Worm (Caenorhabditis elegans) whole organism, L4 larva: ENCODE measurements around the gene dhs-16.

Source experiments
- F26F4.8 ChIP-seq: fragments of 200-800 bp; sonication (Bioruptor generic); conservative IDR thresholded peaks from 2 replicates; pipeline ENCODE4 v1.3.6; 2022; ENCODE audit warnings: missing genetic modification characterization, missing compliant biosample characterization
- F44E2.7 ChIP-seq: fragments of 200-800 bp; sonication (Bioruptor generic); IDR thresholded peaks from 2 replicates; pipeline ENCODE4 v2.1.2; 2022; ENCODE audit warnings: missing genetic modification characterization, missing compliant biosample characterization
- F49E8.2 ChIP-seq: sonication (generic microtip); optimal IDR thresholded peaks from 2 replicates; lab custom pipeline; 2016; ENCODE audit warnings: missing compliant biosample characterization, mild to moderate bottlenecking, missing genetic modification characterization, borderline replicate concordance
- R02D3.7 ChIP-seq: fragments of 150-350 bp; sonication (generic microtip); optimal IDR thresholded peaks from 3 replicates; lab custom pipeline; 2014; ENCODE audit warnings: missing biosample characterization, missing genetic modification characterization
- T26A8.4 ChIP-seq: fragments of 200-800 bp; sonication (Bioruptor generic); IDR thresholded peaks from 2 replicates; pipeline ENCODE4 v1.3.6; 2022; ENCODE audit warnings: missing genetic modification characterization, missing compliant biosample characterization
- Y48G9A.11 ChIP-seq: fragments of 200-800 bp; sonication (Bioruptor generic); IDR thresholded peaks from 2 replicates; pipeline ENCODE4 v1.3.6; 2022; ENCODE audit warnings: missing genetic modification reagents, missing genetic modification characterization, missing compliant biosample characterization
- Y5F2A.4 ChIP-seq: fragments of 200-800 bp; sonication (Bioruptor generic); optimal IDR thresholded peaks from 2 replicates; lab custom pipeline; 2018; ENCODE audit warnings: mild to moderate bottlenecking, missing genetic modification characterization, missing compliant biosample characterization
- Y75B8A.6 ChIP-seq: fragments of 200-800 bp; sonication (Bioruptor generic); IDR thresholded peaks from 2 replicates; pipeline ENCODE4 v1.3.6; 2022; ENCODE audit warnings: missing genetic modification reagents, missing genetic modification characterization, missing compliant biosample characterization
- aha-1 ChIP-seq: fragments of 150-350 bp; peaks from one replicate; lab custom pipeline; 2014; ENCODE audit warnings: missing biosample characterization, missing genetic modification characterization
- aly-2 ChIP-seq: sonication (generic microtip); optimal IDR thresholded peaks from 2 replicates; lab custom pipeline; 2018; ENCODE audit warnings: missing biosample characterization, missing genetic modification characterization
- attf-4 ChIP-seq: sonication (generic microtip); optimal IDR thresholded peaks from 3 replicates; lab custom pipeline; 2017; ENCODE audit warnings: missing biosample characterization, missing genetic modification characterization
- ceh-20 ChIP-seq: fragments of 200-800 bp; sonication (Bioruptor generic); IDR thresholded peaks from 2 replicates; pipeline ENCODE4 v1.3.6; 2022; ENCODE audit warnings: missing genetic modification reagents, missing genetic modification characterization, missing compliant biosample characterization
- ceh-32 ChIP-seq: sonication (generic microtip); optimal IDR thresholded peaks from 2 replicates; lab custom pipeline; 2016; ENCODE audit warnings: mild to moderate bottlenecking, missing genetic modification characterization, missing compliant biosample characterization; ENCODE audit not compliant: poor library complexity
- cey-2 ChIP-seq: sonication (generic microtip); optimal IDR thresholded peaks from 3 replicates; lab custom pipeline; 2017; ENCODE audit warnings: missing genetic modification characterization, mild to moderate bottlenecking, missing compliant biosample characterization, antibody characterized with exemption, borderline replicate concordance; ENCODE audit not compliant: insufficient read depth
- ctbp-1 ChIP-seq: fragments of 200-800 bp; sonication (Bioruptor generic); IDR thresholded peaks from 2 replicates; pipeline ENCODE4 v1.3.6; 2022; ENCODE audit warnings: missing genetic modification reagents, missing genetic modification characterization, missing compliant biosample characterization
- daf-16 ChIP-seq, 3 experiments: sonication (generic microtip); optimal IDR thresholded peaks; 2 replicates each; lab custom pipeline; 2016 to 2017; ENCODE audit warnings: missing genetic modification characterization in 3 of 3, missing genetic modification reagents in 3 of 3, mild to moderate bottlenecking in 2 of 3, missing compliant biosample characterization in 2 of 3, missing biosample characterization in 1 of 3, moderate library complexity in 1 of 3
- daf-8 ChIP-seq: fragments of 200-800 bp; sonication (Bioruptor generic); IDR thresholded peaks from 2 replicates; pipeline ENCODE4 v1.3.6; 2022; ENCODE audit warnings: missing genetic modification characterization, missing compliant biosample characterization
- dpl-1 ChIP-seq: fragments of 150-350 bp; optimal IDR thresholded peaks from 2 replicates; lab custom pipeline; 2014; ENCODE audit warnings: missing biosample characterization, missing genetic modification reagents, missing genetic modification characterization
- duxl-1 ChIP-seq: sonication (generic microtip); optimal IDR thresholded peaks from 2 replicates; lab custom pipeline; 2016; ENCODE audit warnings: mild to moderate bottlenecking, missing genetic modification characterization, moderate library complexity, missing compliant biosample characterization; ENCODE audit not compliant: poor library complexity
- dve-1 ChIP-seq: sonication (generic microtip); optimal IDR thresholded peaks from 2 replicates; lab custom pipeline; 2017; ENCODE audit warnings: antibody characterized with exemption, mild to moderate bottlenecking, missing genetic modification characterization, missing compliant biosample characterization; ENCODE audit not compliant: insufficient read depth
- egl-27 ChIP-seq: sonication (generic microtip); optimal IDR thresholded peaks from 3 replicates; lab custom pipeline; 2017; ENCODE audit warnings: missing biosample characterization, missing genetic modification reagents, missing genetic modification characterization
- hlh-30 ChIP-seq: sonication (generic microtip); optimal IDR thresholded peaks from 2 replicates; lab custom pipeline; 2017; ENCODE audit warnings: antibody characterized with exemption, mild to moderate bottlenecking, missing genetic modification characterization, missing compliant biosample characterization; ENCODE audit not compliant: insufficient read depth
- lin-38 ChIP-seq: fragments of 200-800 bp; sonication (Bioruptor generic); IDR thresholded peaks from 2 replicates; pipeline ENCODE4 v1.3.6; 2022; ENCODE audit warnings: missing genetic modification reagents, missing genetic modification characterization, missing compliant biosample characterization
- lin-39 ChIP-seq: fragments of 150-350 bp; optimal IDR thresholded peaks from 2 replicates; lab custom pipeline; 2014; ENCODE audit warnings: missing biosample characterization, missing genetic modification reagents, missing genetic modification characterization
- lir-3 ChIP-seq: sonication (generic microtip); optimal IDR thresholded peaks from 2 replicates; lab custom pipeline; 2016; ENCODE audit warnings: mild to moderate bottlenecking, missing genetic modification characterization, missing compliant biosample characterization
- madf-5 ChIP-seq, 2 experiments: fragments of 200-800 bp; sonication (Bioruptor generic); IDR thresholded peaks; 2 replicates each; pipeline ENCODE4 v1.3.6; 2022; ENCODE audit warnings: missing compliant biosample characterization in 2 of 2, missing genetic modification characterization in 2 of 2
- mdt-29 ChIP-seq: fragments of 200-800 bp; sonication (Bioruptor generic); IDR thresholded peaks from 2 replicates; pipeline ENCODE4 v1.3.6; 2022; ENCODE audit warnings: missing genetic modification reagents, missing genetic modification characterization, missing compliant biosample characterization
- mes-2 ChIP-seq: sonication (generic microtip); optimal IDR thresholded peaks from 2 replicates; lab custom pipeline; 2016; ENCODE audit warnings: missing genotype, mild to moderate bottlenecking, missing genetic modification characterization, missing compliant biosample characterization; ENCODE audit not compliant: poor library complexity, severe bottlenecking
- nhr-11 ChIP-seq: fragments of 150-350 bp; optimal IDR thresholded peaks from 2 replicates; lab custom pipeline; 2014; ENCODE audit warnings: missing biosample characterization, missing genetic modification characterization
- nhr-111 ChIP-seq: fragments of 200-800 bp; sonication (Bioruptor generic); optimal IDR thresholded peaks from 2 replicates; lab custom pipeline; 2018; ENCODE audit warnings: mild to moderate bottlenecking, missing genetic modification characterization, missing compliant biosample characterization
- nhr-237 ChIP-seq: sonication (generic microtip); optimal IDR thresholded peaks from 2 replicates; lab custom pipeline; 2017; ENCODE audit warnings: missing biosample characterization, missing genetic modification characterization
- nhr-25 ChIP-seq: sonication (generic microtip); optimal IDR thresholded peaks from 2 replicates; lab custom pipeline; 2017; ENCODE audit warnings: missing genetic modification characterization, mild to moderate bottlenecking, missing compliant biosample characterization, antibody characterized with exemption, moderate library complexity, borderline replicate concordance; ENCODE audit not compliant: insufficient read depth
- nhr-41 ChIP-seq: fragments of 200-800 bp; sonication (Bioruptor generic); IDR thresholded peaks from 2 replicates; pipeline ENCODE4 v1.3.6; 2022; ENCODE audit warnings: missing genetic modification reagents, missing genetic modification characterization, missing compliant biosample characterization
- nhr-42 ChIP-seq: fragments of 200-800 bp; sonication (Bioruptor generic); IDR thresholded peaks from 2 replicates; pipeline ENCODE4 v1.3.6; 2022; ENCODE audit warnings: missing genetic modification characterization, missing compliant biosample characterization
- pqm-1 ChIP-seq: sonication (generic microtip); optimal IDR thresholded peaks from 2 replicates; lab custom pipeline; 2017; ENCODE audit warnings: missing biosample characterization, missing genetic modification characterization
- rbr-2 ChIP-seq: sonication (generic microtip); optimal IDR thresholded peaks from 2 replicates; lab custom pipeline; 2016; ENCODE audit warnings: missing genotype, missing genetic modification characterization, missing compliant biosample characterization
- saeg-2 ChIP-seq: fragments of 200-800 bp; sonication (Bioruptor generic); IDR thresholded peaks from 2 replicates; pipeline ENCODE4 v1.3.6; 2022; ENCODE audit warnings: missing genetic modification reagents, missing genetic modification characterization, missing compliant biosample characterization
- set-16 ChIP-seq: fragments of 200-800 bp; sonication (Bioruptor generic); IDR thresholded peaks from 2 replicates; pipeline ENCODE4 v1.3.6; 2022; ENCODE audit warnings: missing genetic modification reagents, missing genetic modification characterization, missing compliant biosample characterization
- snpc-1.2 ChIP-seq: fragments of 200-800 bp; sonication (Bioruptor generic); IDR thresholded peaks from 2 replicates; pipeline ENCODE4 v1.3.6; 2022; ENCODE audit warnings: missing genetic modification reagents, missing genetic modification characterization, missing compliant biosample characterization
- unc-130 ChIP-seq: sonication (generic microtip); optimal IDR thresholded peaks from 2 replicates; lab custom pipeline; 2016; ENCODE audit warnings: missing genetic modification reagents, missing genetic modification characterization, missing compliant biosample characterization
- unc-62 ChIP-seq, 3 experiments: fragments of 150-350 bp in 1 of 3; sonication (generic microtip); optimal IDR thresholded peaks in 2 of 3; peaks in 1 of 3; 1 replicate in 1 of 3; 2 replicates in 2 of 3; lab custom pipeline; 2014 to 2017; ENCODE audit warnings: missing biosample characterization in 3 of 3, missing genetic modification characterization in 3 of 3, missing genetic modification reagents in 3 of 3, missing genotype in 1 of 3
- ztf-11 ChIP-seq: fragments of 150-350 bp; optimal IDR thresholded peaks from 2 replicates; lab custom pipeline; 2014; ENCODE audit warnings: missing biosample characterization, missing genetic modification characterization
- ztf-7 ChIP-seq: fragments of 150-350 bp; optimal IDR thresholded peaks from 2 replicates; lab custom pipeline; 2014; ENCODE audit warnings: missing biosample characterization, missing genetic modification characterization

dhs-16 gene

ce11 chrV:5991490-5992069 lies 8.0 kb downstream of the dhs-16 start (continued):
- TF ChIP-seq unc-62 (GFP tag; optimal IDR thresholded peaks at IDR 0.05 in 1 of 2; lab: Kevin White, UChicago) (peak in 1 of 2 experiments; percentile 97), unc-62 (tag; optimal IDR thresholded peaks at IDR 0.05; lab: Kevin White, UChicago) (no peak), attf-4 (tag; lab: Kevin White, UChicago) (no peak), Y75B8A.6 (no peak), daf-8 (no peak), aha-1 (tag; lab: Kevin White, UChicago) (peak; percentile 96), rbr-2 (tag; lab: Kevin White, UChicago) (peak; percentile 49), ztf-7 (no peak), F44E2.7 (no peak), dve-1 (tag; lab: Kevin White, UChicago) (peak; percentile 24)

- TF ChIP-seq mes-2 (tag; lab: Kevin White, UChicago) (no peak), aha-1 (tag; lab: Kevin White, UChicago) (peak; percentile 17), daf-16 (GFP tag; optimal IDR thresholded peaks at IDR 0.05; lab: Kevin White, UChicago) (peak in 1 of 2 experiments; percentile 30), daf-16 (tag; optimal IDR thresholded peaks at IDR 0.05; lab: Kevin White, UChicago) (no peak)
Measured at ce11 chrV:5995598-5995997, 12.1 kb downstream of the dhs-16 start.

- TF ChIP-seq snpc-1.2 (GFP tag; lab: Robert Waterston, UW): 0 out of 2 replicates have a peak, but pooled peaks have one; percentile 27
- peak; percentile 63; the same call in 1 of the 2 replicates for TF ChIP-seq Y48G9A.11 (GFP tag; lab: Robert Waterston, UW)
- no peak for TF ChIP-seq nhr-111
- TF ChIP-seq lin-38: peak; percentile 44; the same call in 1 of the 2 replicates
- TF ChIP-seq unc-130 (GFP tag; lab: Kevin White, UChicago): peak; percentile 18
- TF ChIP-seq ceh-20 (GFP tag; lab: Robert Waterston, UW): no peak
- peak; percentile 32 for TF ChIP-seq F49E8.2 (tag; lab: Kevin White, UChicago)
Measured at ce11 chrV:5996114-5996513, 12.6 kb downstream of the dhs-16 start, which contains the start of gene cpg-4. Gene cpg-4 (plus strand): TSS chrV:5996416.

- TF ChIP-seq lir-3 (tag; lab: Kevin White, UChicago): no peak
- TF ChIP-seq T26A8.4: peak; percentile 93
- TF ChIP-seq set-16 (GFP tag; lab: Robert Waterston, UW): peak; percentile 68
- no peak for TF ChIP-seq F26F4.8 (GFP tag; lab: Robert Waterston, UW)
- peak; percentile 91 for TF ChIP-seq rbr-2 (tag; lab: Kevin White, UChicago)
- TF ChIP-seq R02D3.7 (tag; lab: Kevin White, UChicago): no peak
- peak; percentile 92 for TF ChIP-seq nhr-11 (tag; lab: Kevin White, UChicago)
- peak; percentile 45 for TF ChIP-seq duxl-1 (tag; lab: Kevin White, UChicago)
- TF ChIP-seq nhr-41 (GFP tag; lab: Robert Waterston, UW): peak; percentile 79; the same call in 1 of the 2 replicates
- peak; percentile 62 for TF ChIP-seq pqm-1 (tag; lab: Kevin White, UChicago)
- no peak for TF ChIP-seq cey-2 (tag; lab: Kevin White, UChicago)
- TF ChIP-seq mdt-29 (GFP tag; lab: Robert Waterston, UW): peak; percentile 86
- no peak for TF ChIP-seq ztf-11 (tag; lab: Kevin White, UChicago)
- peak; percentile 79 for TF ChIP-seq egl-27 (tag; lab: Kevin White, UChicago)
- TF ChIP-seq aly-2: no peak
- peak; percentile 85 for TF ChIP-seq saeg-2
- TF ChIP-seq nhr-237 (tag; lab: Kevin White, UChicago): no peak
- TF ChIP-seq madf-5 (GFP tag; IDR thresholded peaks at IDR 0.05; lab: Robert Waterston, UW): peak in 1 of 2 experiments; percentile 59; a peak in 1 of 4 replicates
- TF ChIP-seq hlh-30: peak; percentile 97
- TF ChIP-seq ctbp-1 (GFP tag; lab: Robert Waterston, UW): peak; percentile 86
- TF ChIP-seq nhr-42: peak; percentile 91
- peak; percentile 81 for TF ChIP-seq nhr-25 (tag; lab: Kevin White, UChicago)
- peak; percentile 67 for TF ChIP-seq dpl-1 (GFP tag; lab: Kevin White, UChicago)
- peak; percentile 99 for TF ChIP-seq dve-1 (tag; lab: Kevin White, UChicago)
- TF ChIP-seq lin-39 (tag; lab: Kevin White, UChicago): no peak
- no peak for TF ChIP-seq ceh-32
- no peak for TF ChIP-seq Y5F2A.4 (GFP tag; lab: Kevin White, UChicago)
Measured at ce11 chrV:6000368-6000802, 16.8 kb downstream of the dhs-16 start.
